Fruit fly (Drosophila melanogaster) whole organism, embryonic: ENCODE results near the gene SppL.

Experiments used
- CG11696 ChIP-seq: fragments of 200-800 bp; sonication (Bioruptor generic); IDR thresholded peaks from 2 replicates; pipeline ENCODE4 v1.3.6; 2022; ENCODE audit warnings: missing biosample characterization, missing genetic modification characterization
- CG4404 ChIP-seq: fragments of 200-800 bp; sonication (Bioruptor generic); IDR thresholded peaks from 2 replicates; pipeline ENCODE4 v1.3.6; 2022; ENCODE audit warnings: missing biosample characterization, missing genetic modification characterization
- CG7372 ChIP-seq: fragments of 200-800 bp; sonication (Bioruptor generic); IDR thresholded peaks from 2 replicates; pipeline ENCODE4 v1.3.6; 2022; ENCODE audit warnings: missing biosample characterization, missing genetic modification characterization
- CG7928 ChIP-seq: fragments of 200-800 bp; sonication (Bioruptor generic); optimal IDR thresholded peaks from 2 replicates; lab custom pipeline; 2017; ENCODE audit warnings: missing biosample characterization, mild to moderate bottlenecking, missing genetic modification characterization
- CG9797 ChIP-seq: fragments of 200-800 bp; sonication (Bioruptor generic); optimal IDR thresholded peaks from 3 replicates; lab custom pipeline; 2018; ENCODE audit warnings: missing biosample characterization, mild to moderate bottlenecking, missing genetic modification characterization
- Stat92E ChIP-seq, 3 experiments: fragments of >200 bp in 2 of 3; fragments of 200-800 bp in 1 of 3; sonication (Bioruptor generic) in 1 of 3; optimal IDR thresholded peaks; 2 replicates each; lab custom pipeline; 2017 to 2019; ENCODE audit warnings: missing biosample characterization in 3 of 3, missing genetic modification characterization in 3 of 3, mild to moderate bottlenecking in 1 of 3, moderate library complexity in 1 of 3
- bcd ChIP-seq: fragments of 200-800 bp; sonication (Bioruptor generic); optimal IDR thresholded peaks from 2 replicates; lab custom pipeline; 2017; ENCODE audit warnings: missing biosample characterization, mild to moderate bottlenecking, missing genetic modification characterization
- lov ChIP-seq, 2 experiments: fragments of 200-800 bp in 1 of 2; fragments of >200 bp in 1 of 2; sonication (Bioruptor generic) in 1 of 2; IDR thresholded peaks in 1 of 2; optimal IDR thresholded peaks in 1 of 2; 2 replicates in 1 of 2; 3 replicates in 1 of 2; pipeline versions ENCODE4 v1.3.6 to Lab custom; 2017 to 2022; ENCODE audit warnings: missing biosample characterization in 1 of 2, missing genetic modification characterization in 1 of 2
- phol ChIP-seq: fragments of 200-800 bp; sonication (Bioruptor generic); optimal IDR thresholded peaks from 3 replicates; lab custom pipeline; 2018; ENCODE audit warnings: missing biosample characterization, mild to moderate bottlenecking, missing genetic modification characterization, moderate library complexity
- trh ChIP-seq: fragments of 200-800 bp; sonication (Bioruptor generic); optimal IDR thresholded peaks from 2 replicates; lab custom pipeline; 2016; ENCODE audit warnings: missing biosample characterization, missing genetic modification characterization

DNA sequence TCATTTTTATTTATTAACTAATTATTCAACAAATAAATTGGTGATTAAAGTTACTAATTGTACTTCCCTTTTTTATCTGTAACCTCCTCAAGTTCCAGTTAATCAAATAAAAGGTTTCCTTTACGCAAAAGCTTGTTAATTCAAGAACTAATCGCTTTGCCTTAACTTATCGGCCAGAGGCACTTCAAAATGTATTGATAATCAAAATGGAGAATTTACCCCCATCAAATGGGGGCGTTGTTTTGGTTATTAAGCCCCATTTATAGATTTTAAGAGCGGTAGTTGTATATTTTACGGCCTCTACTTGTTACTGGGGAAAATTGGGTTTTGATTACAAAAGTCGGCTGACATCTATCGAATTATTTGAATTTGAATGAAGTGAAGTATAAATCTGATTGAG lies 17.9 kb downstream of the SppL start, which contains the start of gene CG31091:
- TF ChIP-seq phol (no peak), Stat92E (GFP tag; optimal IDR thresholded peaks at IDR 0.05; lab: Kevin White, UChicago) (no peak), CG7928 (GFP tag; lab: Kevin White, UChicago) (no peak), bcd (GFP tag; lab: Kevin White, UChicago) (no peak), lov (optimal IDR thresholded peaks at IDR 0.05; lab: Kevin White, UChicago) (no peak), lov (GFP tag; IDR thresholded peaks at IDR 0.05; lab: Robert Waterston, UW) (no peak), CG9797 (GFP tag; lab: Kevin White, UChicago) (no peak), trh (GFP tag; lab: Kevin White, UChicago) (no peak), CG4404 (GFP tag; lab: Robert Waterston, UW) (no peak), CG7372 (GFP tag; lab: Robert Waterston, UW) (no peak), CG11696 (no peak)
